Worm (Caenorhabditis elegans) whole organism, early embryonic: ENCODE data around the gene F08H9.2.

ENCODE experiments used
- B0310.2 ChIP-seq: sonication (generic microtip); optimal IDR thresholded peaks from 2 replicates; lab custom pipeline; 2016; ENCODE audit warnings: mild to moderate bottlenecking, missing genetic modification characterization, missing compliant biosample characterization
- F13C5.2 ChIP-seq: sonication (generic microtip); optimal IDR thresholded peaks from 2 replicates; lab custom pipeline; 2017; ENCODE audit warnings: mild to moderate bottlenecking, missing genetic modification characterization, inconsistent platforms, missing compliant biosample characterization
- aly-1 ChIP-seq: sonication (generic microtip); optimal IDR thresholded peaks from 2 replicates; lab custom pipeline; 2016; ENCODE audit warnings: missing genetic modification characterization, missing compliant biosample characterization
- ama-1 ChIP-seq: fragments of 150-350 bp; optimal IDR thresholded peaks from 2 replicates; lab custom pipeline; 2014
- ceh-13 ChIP-seq: fragments of 200-800 bp; sonication (Bioruptor generic); optimal IDR thresholded peaks from 2 replicates; lab custom pipeline; 2018; ENCODE audit warnings: mild to moderate bottlenecking, missing genetic modification characterization, missing compliant biosample characterization
- ceh-36 ChIP-seq: sonication (generic microtip); optimal IDR thresholded peaks from 2 replicates; lab custom pipeline; 2016; ENCODE audit warnings: missing genetic modification characterization, inconsistent platforms, missing compliant biosample characterization
- ets-7 ChIP-seq: sonication (generic microtip); optimal IDR thresholded peaks from 2 replicates; lab custom pipeline; 2016; ENCODE audit warnings: missing genotype, missing genetic modification characterization, missing compliant biosample characterization
- flt-1 ChIP-seq: fragments of 200-800 bp; sonication (Bioruptor generic); IDR thresholded peaks from 2 replicates; pipeline ENCODE4 v1.3.6; 2022; ENCODE audit warnings: missing genetic modification characterization, missing compliant biosample characterization
- hmbx-1 ChIP-seq: sonication (generic microtip); optimal IDR thresholded peaks from 2 replicates; lab custom pipeline; 2016; ENCODE audit warnings: mild to moderate bottlenecking, missing genetic modification characterization, missing compliant biosample characterization
- hmg-4 ChIP-seq: fragments of 200-800 bp; sonication (Bioruptor generic); optimal IDR thresholded peaks from 2 replicates; lab custom pipeline; 2018; ENCODE audit warnings: mild to moderate bottlenecking, missing genetic modification characterization, missing compliant biosample characterization
- hnd-1 ChIP-seq: sonication (generic microtip); optimal IDR thresholded peaks from 2 replicates; lab custom pipeline; 2016; ENCODE audit warnings: missing genetic modification characterization, missing compliant biosample characterization
- pes-1 ChIP-seq: fragments of 200-800 bp; sonication (Bioruptor generic); IDR thresholded peaks from 2 replicates; pipeline ENCODE4 v1.3.6; 2022; ENCODE audit warnings: missing genetic modification reagents, missing genetic modification characterization, missing compliant biosample characterization
- scrt-1 ChIP-seq: fragments of 200-800 bp; sonication (Bioruptor generic); IDR thresholded peaks from 2 replicates; pipeline ENCODE4 v1.3.6; 2022; ENCODE audit warnings: missing genetic modification characterization, missing compliant biosample characterization
- sea-1 ChIP-seq: fragments of 200-800 bp; sonication (Bioruptor generic); conservative IDR thresholded peaks from 2 replicates; pipeline ENCODE4 v1.3.6; 2022; ENCODE audit warnings: missing genetic modification characterization, missing compliant biosample characterization
- tbx-11 ChIP-seq: fragments of 200-800 bp; sonication (Bioruptor generic); IDR thresholded peaks from 2 replicates; pipeline ENCODE4 v1.3.6; 2022; ENCODE audit warnings: missing genetic modification characterization, missing compliant biosample characterization
- tbx-37 ChIP-seq: fragments of 200-800 bp; sonication (Bioruptor generic); conservative IDR thresholded peaks from 2 replicates; pipeline ENCODE4 v1.3.6; 2022; ENCODE audit warnings: missing genetic modification reagents, missing genetic modification characterization, missing compliant biosample characterization
- tra-4 ChIP-seq: sonication (generic microtip); optimal IDR thresholded peaks from 2 replicates; lab custom pipeline; 2017; ENCODE audit warnings: missing genetic modification characterization, missing compliant biosample characterization

F08H9.2 gene

ce11 chrV:14424958-14425492 lies 35.4 kb upstream of the F08H9.2 start, which contains the start of gene rrsr-1:
Gene rrsr-1, minus strand, starts transcription at chrV:14425008.
- TF ChIP-seq tbx-37 (GFP tag; lab: Robert Waterston, UW) (no peak), aly-1 (no peak), ceh-36 (tag; lab: Kevin White, UChicago) (no peak), tra-4 (tag; lab: Kevin White, UChicago) (no peak), hmg-4 (GFP tag; lab: Kevin White, UChicago) (no peak), ama-1 (lab: Kevin White, UChicago) (no peak), flt-1 (GFP tag; lab: Robert Waterston, UW) (peak; percentile 57; the same call in 1 of the 2 replicates), hmbx-1 (tag; lab: Kevin White, UChicago) (no peak), pes-1 (0 out of 2 replicates have a peak, but pooled peaks have one; percentile 14), tbx-11 (GFP tag; lab: Robert Waterston, UW) (no peak), scrt-1 (GFP tag; lab: Robert Waterston, UW) (no peak), ceh-13 (GFP tag; lab: Kevin White, UChicago) (no peak), sea-1 (GFP tag; lab: Robert Waterston, UW) (no peak), F13C5.2 (tag; lab: Kevin White, UChicago) (peak; percentile 51), ets-7 (tag; lab: Kevin White, UChicago) (no peak), B0310.2 (no peak), hnd-1 (tag; lab: Kevin White, UChicago) (no peak)

ce11 chrV:14426013-14426412 lies 34.5 kb upstream of the F08H9.2 start:
- TF ChIP-seq tbx-11 (GFP tag; lab: Robert Waterston, UW), result no peak
- TF ChIP-seq ceh-13 (GFP tag; lab: Kevin White, UChicago), result no peak

DNA sequence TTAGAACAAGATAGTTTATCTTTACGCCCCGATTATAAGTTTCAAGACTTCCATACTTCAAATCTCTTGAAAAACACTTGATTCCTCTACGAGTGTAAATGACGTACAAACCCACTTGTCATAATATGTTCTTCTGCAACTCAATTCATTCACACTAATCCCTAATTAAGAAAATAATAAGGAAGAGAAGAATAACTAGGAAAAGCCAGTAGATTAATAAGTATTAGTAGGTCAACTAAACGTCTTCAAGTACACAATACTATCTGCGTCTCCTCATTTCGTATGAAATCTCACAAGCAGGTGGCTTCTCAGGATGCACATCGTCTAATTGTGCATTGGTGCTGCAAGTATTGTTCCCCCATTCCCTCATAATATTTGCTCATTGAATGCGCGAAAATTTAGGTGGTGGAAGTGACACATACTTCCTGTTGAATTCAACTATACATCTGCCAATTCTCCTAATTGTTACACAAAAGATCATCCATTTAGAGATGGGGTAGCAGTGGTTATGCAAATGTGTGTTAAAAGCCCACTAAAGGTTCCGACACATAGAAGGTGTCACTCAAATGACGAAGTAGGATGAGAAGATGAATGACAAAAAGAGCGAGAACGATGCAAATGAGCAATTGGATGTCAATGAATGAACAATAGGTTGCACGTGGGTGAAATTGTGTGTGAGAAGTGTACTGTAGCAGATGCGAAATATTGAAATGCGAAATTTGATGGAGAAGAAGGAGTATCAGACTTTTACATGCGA lies 33.2 kb upstream of the F08H9.2 start:
- TF ChIP-seq B0310.2 (no peak), aly-1 (no peak), flt-1 (GFP tag; lab: Robert Waterston, UW) (no peak), tra-4 (tag; lab: Kevin White, UChicago) (no peak), F13C5.2 (tag; lab: Kevin White, UChicago) (no peak), ceh-36 (tag; lab: Kevin White, UChicago) (peak; percentile 34), hnd-1 (tag; lab: Kevin White, UChicago) (no peak)

DNA sequence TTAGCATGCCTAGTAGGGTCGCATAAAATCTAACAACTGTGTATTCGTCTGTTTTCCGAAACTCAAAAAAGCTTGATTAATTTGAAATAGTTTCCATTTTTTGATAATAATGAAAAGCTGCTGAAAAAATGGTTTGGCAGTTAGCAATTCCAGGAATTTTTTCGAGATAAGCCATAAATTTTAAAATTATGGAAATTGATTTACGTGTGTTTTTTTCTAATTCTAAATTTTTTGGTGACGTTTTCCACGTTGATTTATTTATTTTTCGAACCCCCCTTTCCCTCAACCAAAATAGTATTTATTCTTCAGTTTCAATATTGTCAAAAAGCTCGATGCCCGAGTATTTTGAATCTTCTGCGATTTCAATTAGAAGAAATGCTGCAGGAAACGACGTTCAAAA lies 31.6 kb upstream of the F08H9.2 start, which contains the start of gene F23B12.1:
Gene F23B12.1 (plus strand): TSS at position 301 of the 400 bp plus-strand sequence.
- TF ChIP-seq ets-7 (tag; lab: Kevin White, UChicago), result no peak
- TF ChIP-seq F13C5.2 (tag; lab: Kevin White, UChicago), result no peak
- TF ChIP-seq tra-4 (tag; lab: Kevin White, UChicago), result no peak
- no peak for TF ChIP-seq flt-1 (GFP tag; lab: Robert Waterston, UW)
- no peak for TF ChIP-seq scrt-1 (GFP tag; lab: Robert Waterston, UW)
- no peak for TF ChIP-seq hnd-1 (tag; lab: Kevin White, UChicago)
- TF ChIP-seq hmbx-1 (tag; lab: Kevin White, UChicago), result no peak
- no peak for TF ChIP-seq ceh-13 (GFP tag; lab: Kevin White, UChicago)
- no peak for TF ChIP-seq tbx-37 (GFP tag; lab: Robert Waterston, UW)
- no peak for TF ChIP-seq tbx-11 (GFP tag; lab: Robert Waterston, UW)
- TF ChIP-seq ceh-36 (tag; lab: Kevin White, UChicago), result no peak
- no peak for TF ChIP-seq aly-1
- TF ChIP-seq pes-1, result no peak
- TF ChIP-seq sea-1 (GFP tag; lab: Robert Waterston, UW), result no peak
- TF ChIP-seq B0310.2, result no peak
- TF ChIP-seq ama-1 (lab: Kevin White, UChicago), result no peak
- TF ChIP-seq hmg-4 (GFP tag; lab: Kevin White, UChicago), result no peak

DNA sequence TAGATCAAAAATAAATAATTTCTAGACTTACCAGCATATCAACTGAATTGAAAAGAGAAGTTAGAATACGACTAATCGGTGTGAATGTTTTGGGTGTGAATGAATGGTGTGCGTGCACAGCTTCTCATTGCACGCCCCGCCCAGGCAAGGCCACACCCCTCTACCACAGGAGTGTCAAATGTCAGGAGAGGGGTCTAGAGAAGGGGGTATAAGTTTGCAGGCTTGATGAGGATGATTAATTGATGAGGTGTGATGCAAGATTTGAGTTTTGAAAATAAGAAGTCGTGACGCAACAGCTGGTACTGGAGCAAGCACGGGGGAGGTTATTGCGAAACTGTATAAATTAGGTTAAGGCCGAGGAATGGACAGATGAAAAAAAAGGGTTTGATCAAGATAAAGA lies 28.2 kb upstream of the F08H9.2 start, which contains the start of gene egl-1:
Gene egl-1 (minus strand): TSS at position 101 of the 400 bp plus-strand sequence.
- TF ChIP-seq flt-1 (GFP tag; lab: Robert Waterston, UW) (no peak), tbx-11 (GFP tag; lab: Robert Waterston, UW) (no peak), ets-7 (tag; lab: Kevin White, UChicago) (no peak), tra-4 (tag; lab: Kevin White, UChicago) (no peak), sea-1 (GFP tag; lab: Robert Waterston, UW) (no peak), scrt-1 (GFP tag; lab: Robert Waterston, UW) (no peak), tbx-37 (GFP tag; lab: Robert Waterston, UW) (no peak), hmbx-1 (tag; lab: Kevin White, UChicago) (no peak), ceh-36 (tag; lab: Kevin White, UChicago) (no peak), hmg-4 (GFP tag; lab: Kevin White, UChicago) (no peak), aly-1 (no peak), pes-1 (no peak), F13C5.2 (tag; lab: Kevin White, UChicago) (no peak)

DNA sequence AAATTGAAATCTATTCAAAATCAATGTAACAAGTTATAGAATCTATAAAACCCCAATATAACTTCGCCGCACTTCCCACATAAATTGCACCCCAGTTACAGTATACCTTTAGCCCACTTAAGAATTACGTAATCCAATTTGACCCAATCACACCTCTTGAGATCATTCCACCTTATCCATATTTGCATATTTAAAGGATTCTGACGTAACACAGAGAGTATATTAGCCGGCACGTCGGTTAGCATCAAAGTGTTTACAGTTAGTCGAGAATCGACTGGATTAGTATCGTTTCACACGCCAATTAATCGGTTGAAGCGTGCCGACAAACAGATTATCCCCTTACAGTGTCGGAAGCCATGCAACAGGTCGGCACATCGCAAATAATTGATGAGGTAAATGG lies 26.9 kb upstream of the F08H9.2 start:
- TF ChIP-seq tbx-11 (GFP tag; lab: Robert Waterston, UW) (no peak), tra-4 (tag; lab: Kevin White, UChicago) (no peak), ceh-36 (tag; lab: Kevin White, UChicago) (peak; percentile 71)

ce11 chrV:14436195-14436594 lies 24.3 kb upstream of the F08H9.2 start:
- TF ChIP-seq ets-7 (tag; lab: Kevin White, UChicago) (no peak), tbx-37 (GFP tag; lab: Robert Waterston, UW) (no peak), ceh-36 (tag; lab: Kevin White, UChicago) (no peak), ceh-13 (GFP tag; lab: Kevin White, UChicago) (no peak), tbx-11 (GFP tag; lab: Robert Waterston, UW) (no peak), flt-1 (GFP tag; lab: Robert Waterston, UW) (no peak), tra-4 (tag; lab: Kevin White, UChicago) (no peak), scrt-1 (GFP tag; lab: Robert Waterston, UW) (no peak), aly-1 (no peak), F13C5.2 (tag; lab: Kevin White, UChicago) (no peak), ama-1 (lab: Kevin White, UChicago) (no peak), hmg-4 (GFP tag; lab: Kevin White, UChicago) (no peak), pes-1 (no peak), hmbx-1 (tag; lab: Kevin White, UChicago) (no peak), sea-1 (GFP tag; lab: Robert Waterston, UW) (no peak), B0310.2 (no peak)
